Fruit fly (Drosophila melanogaster): ENCODE results near the gene CG9853.

CG9853 gene

DNA sequence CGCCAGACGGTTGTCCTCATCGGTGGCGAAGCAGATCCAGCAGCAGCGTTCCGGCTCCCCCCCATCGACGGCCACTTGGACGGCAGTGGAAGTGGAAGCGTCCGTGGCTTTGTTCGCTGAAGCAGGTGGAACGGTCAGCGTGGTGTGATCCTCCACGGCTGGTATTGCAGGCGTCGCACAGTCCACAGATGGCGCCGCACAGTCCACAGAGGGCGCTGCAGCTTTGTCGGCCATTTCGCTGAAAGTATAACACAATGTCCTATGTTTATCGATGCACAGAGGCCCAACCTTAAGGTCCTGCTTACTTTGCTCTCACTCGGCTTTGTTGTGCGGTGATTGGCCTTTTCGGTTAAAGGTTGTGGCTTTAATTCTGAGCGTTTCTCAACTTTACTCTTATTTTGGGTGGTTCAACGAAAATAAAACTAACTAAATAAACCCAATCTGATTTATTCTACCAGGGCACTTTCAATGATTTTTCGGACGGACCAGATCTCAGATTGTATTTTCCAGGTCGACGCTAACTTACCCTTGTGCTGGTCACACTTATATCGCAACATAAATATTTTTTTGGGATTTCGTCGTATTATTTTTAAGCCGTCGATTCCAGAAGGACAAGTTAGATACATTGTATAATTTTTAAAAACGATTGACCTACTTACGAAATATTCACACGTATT lies 4.3 kb downstream of the CG9853 start, which contains the start of gene CG9855 (continued):
- no peak for TF ChIP-seq bbx (GFP tag; IDR thresholded peaks at IDR 0.05; ENCODE audit: partially characterized antibody)
- no peak for TF ChIP-seq sd (tag; optimal IDR thresholded peaks at IDR 0.05)

- TF ChIP-seq zfh1 (GFP tag; IDR thresholded peaks at IDR 0.05) (peak; percentile 87), ems (GFP tag; optimal IDR thresholded peaks at IDR 0.05) (peak; percentile 86), CG15011 (GFP tag; optimal IDR thresholded peaks at IDR 0.05) (peak; percentile 81), CG11695 (GFP tag; IDR thresholded peaks at IDR 0.05) (peak; percentile 91), CrebB (tag; optimal IDR thresholded peaks at IDR 0.05) (peak; percentile 83), NC2α (GFP tag; optimal IDR thresholded peaks at IDR 0.05) (peak; percentile 59), gsb-n (tag; optimal IDR thresholded peaks at IDR 0.05) (no peak), CG6272 (GFP tag; IDR thresholded peaks at IDR 0.05) (peak; percentile 79), CG14441 (GFP tag; IDR thresholded peaks at IDR 0.05) (peak; percentile 92), CG12659 (GFP tag; optimal IDR thresholded peaks at IDR 0.05) (peak; percentile 88), otp (GFP tag; IDR thresholded peaks at IDR 0.05) (peak; percentile 75; the same call in 2 of the 3 replicates), Adf1 (GFP tag; IDR thresholded peaks at IDR 0.05) (peak; percentile 53), CG9797 (GFP tag; optimal IDR thresholded peaks at IDR 0.05) (no peak), CG12391 (tag; optimal IDR thresholded peaks at IDR 0.05) (peak; percentile 88), grn (GFP tag; optimal IDR thresholded peaks at IDR 0.05) (peak; percentile 89), CG16813 (GFP tag; IDR thresholded peaks at IDR 0.05; ENCODE audit: partially characterized antibody) (no peak), oc (tag; optimal IDR thresholded peaks at IDR 0.05) (peak; percentile 84), CG17568 (GFP tag; optimal IDR thresholded peaks at IDR 0.05) (peak; percentile 74), cg (GFP tag; optimal IDR thresholded peaks at IDR 0.05) (peak; percentile 56), Dip3 (GFP tag; optimal IDR thresholded peaks at IDR 0.05) (peak; percentile 92), Rfx (GFP tag; IDR thresholded peaks at IDR 0.05) (peak; percentile 90), h (optimal IDR thresholded peaks at IDR 0.05) (no peak), CG2875 (GFP tag; optimal IDR thresholded peaks at IDR 0.05) (peak; percentile 75), sd (tag; optimal IDR thresholded peaks at IDR 0.05) (no peak), CG3065 (GFP tag; optimal IDR thresholded peaks at IDR 0.05) (peak; percentile 57), pho (GFP tag; optimal IDR thresholded peaks at IDR 0.05) (peak; percentile 89), lov (optimal IDR thresholded peaks at IDR 0.05) (no peak), lov (GFP tag; IDR thresholded peaks at IDR 0.05) (peak; percentile 88; the same call in 2 of the 3 replicates), pnt (GFP tag; optimal IDR thresholded peaks at IDR 0.05) (peak; percentile 71), B-H1 (GFP tag; IDR thresholded peaks at IDR 0.05) (peak; percentile 83), B-H2 (GFP tag; optimal IDR thresholded peaks at IDR 0.05) (peak; percentile 5), CG3847 (GFP tag; IDR thresholded peaks at IDR 0.05) (peak; percentile 70), Nf-YB (GFP tag; optimal IDR thresholded peaks at IDR 0.05) (peak; percentile 60), CG11093 (GFP tag; IDR thresholded peaks at IDR 0.05) (peak; percentile 83), salm (tag; optimal IDR thresholded peaks at IDR 0.05) (peak; percentile 87), BEAF-32 (GFP tag; optimal IDR thresholded peaks at IDR 0.05) (peak; percentile 14), CG12104 (GFP tag; optimal IDR thresholded peaks at IDR 0.05) (peak; percentile 77), br (optimal IDR thresholded peaks at IDR 0.05) (no peak), CG9876 (GFP tag; optimal IDR thresholded peaks at IDR 0.05) (peak; percentile 81), E2f2 (GFP tag; IDR thresholded peaks at IDR 0.05) (peak; percentile 56), z (GFP tag; IDR thresholded peaks at IDR 0.05) (no peak), pb (GFP tag; optimal IDR thresholded peaks at IDR 0.05) (peak; percentile 89), CG12071 (GFP tag; optimal IDR thresholded peaks at IDR 0.05) (peak; percentile 89), Sry-β (GFP tag; optimal IDR thresholded peaks at IDR 0.05) (peak; percentile 70), CG14014 (GFP tag; IDR thresholded peaks at IDR 0.05) (peak; percentile 80), CG7357 (GFP tag; IDR thresholded peaks at IDR 0.05) (peak; percentile 79)
These were observed 6.9 kb downstream of the CG9853 start for dm6 chr3R:4394654-4395581.

Measured in whole organism, embryonic.